Fruit fly (Drosophila melanogaster) S2 (cell line): ENCODE results near the gene CG7362.

ENCODE experiments used
- CG8478 ChIP-seq: fragments of >200 bp; optimal IDR thresholded peaks from 2 replicates; lab custom pipeline; 2018
- CTCF ChIP-seq, 2 experiments: fragments of >200 bp; optimal IDR thresholded peaks; 2 replicates each; lab custom pipeline; 2018

dm6 chr3R:14747915-14748314 lies 6.3 kb downstream of the CG7362 start:
- no peak for TF ChIP-seq CTCF (optimal IDR thresholded peaks at IDR 0.05; lab: Kevin White, UChicago)
- no peak for TF ChIP-seq CG8478
